Worm (Caenorhabditis elegans) whole organism, L4/young adult: ENCODE measurements around the gene C08F8.6.

Experiments
- W03F9.2 ChIP-seq: fragments of 150-350 bp; optimal IDR thresholded peaks from 2 replicates; lab custom pipeline; 2014; ENCODE audit warnings: missing biosample characterization, missing genetic modification characterization
- dao-5 ChIP-seq: sonication (generic microtip); optimal IDR thresholded peaks from 2 replicates; lab custom pipeline; 2016; ENCODE audit warnings: missing genotype, missing genetic modification characterization, moderate library complexity, missing compliant biosample characterization
- him-1 ChIP-seq: sonication (generic microtip); optimal IDR thresholded peaks from 2 replicates; lab custom pipeline; 2016; ENCODE audit warnings: missing genotype, missing genetic modification reagents, missing genetic modification characterization, missing compliant biosample characterization

DNA sequence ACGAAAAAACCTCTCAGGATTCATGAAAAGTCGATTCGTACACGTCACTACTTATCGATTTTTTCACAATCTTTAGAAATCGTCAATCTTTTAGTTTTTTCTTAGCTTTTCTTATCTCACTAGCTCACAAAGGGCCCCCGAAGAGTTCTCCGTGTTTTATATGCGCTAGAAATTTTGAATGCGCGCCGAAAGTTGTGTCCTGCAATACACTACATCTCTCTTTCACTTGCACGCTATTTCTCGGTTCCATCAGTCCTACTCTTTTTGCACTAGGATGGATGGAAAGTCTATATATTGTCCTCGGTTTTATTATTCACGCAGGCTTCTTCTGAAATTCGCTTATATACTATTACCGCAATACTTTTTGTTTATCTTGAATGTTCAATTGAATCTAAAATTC lies 39.1 kb downstream of the C08F8.6 start:
- TF ChIP-seq him-1 (tag; lab: Kevin White, UChicago) = no peak
- TF ChIP-seq dao-5 (tag; lab: Kevin White, UChicago) = no peak
- no peak for TF ChIP-seq W03F9.2
